Worm (Caenorhabditis elegans) whole organism, midembryonic: ENCODE results near the gene srd-16.

Experiments
- cog-1 ChIP-seq: sonication (generic microtip); optimal IDR thresholded peaks from 2 replicates; lab custom pipeline; 2016; ENCODE audit warnings: missing genetic modification characterization, missing compliant biosample characterization
- klf-2 ChIP-seq: fragments of 200-800 bp; sonication (Bioruptor generic); conservative IDR thresholded peaks from 2 replicates; pipeline ENCODE4 v1.3.6; 2022; ENCODE audit warnings: missing genetic modification reagents, missing genetic modification characterization, missing compliant biosample characterization
- med-1 ChIP-seq: sonication (generic microtip); optimal IDR thresholded peaks from 2 replicates; lab custom pipeline; 2017; ENCODE audit warnings: missing genetic modification characterization, mild to moderate bottlenecking, missing compliant biosample characterization, antibody characterized with exemption, missing genetic modification reagents; ENCODE audit not compliant: insufficient read depth
- tab-1 ChIP-seq: fragments of 200-800 bp; sonication (Bioruptor generic); IDR thresholded peaks from 2 replicates; pipeline ENCODE4 v1.3.6; 2022; ENCODE audit warnings: missing genetic modification characterization, missing compliant biosample characterization
- ztf-23 ChIP-seq: fragments of 200-800 bp; sonication (Bioruptor generic); IDR thresholded peaks from 2 replicates; pipeline ENCODE4 v1.3.6; 2022; ENCODE audit warnings: missing genetic modification reagents, missing genetic modification characterization, missing compliant biosample characterization

- TF ChIP-seq klf-2 (GFP tag; lab: Robert Waterston, UW) (no peak), med-1 (GFP tag; lab: Kevin White, UChicago) (no peak), tab-1 (GFP tag; lab: Robert Waterston, UW) (no peak), ztf-23 (GFP tag; lab: Robert Waterston, UW) (no peak), cog-1 (tag; lab: Kevin White, UChicago) (no peak)
These were observed 47.8 kb downstream of the srd-16 start for ce11 chrV:5852084-5852483.
